Worm (Caenorhabditis elegans) whole organism, L1 larva: ENCODE results near the gene srh-204.

Experiments used
- ama-1 ChIP-seq: fragments of 150-350 bp; optimal IDR thresholded peaks from 2 replicates; lab custom pipeline; 2014
- ceh-8 ChIP-seq: fragments of 200-800 bp; sonication (Bioruptor generic); optimal IDR thresholded peaks from 2 replicates; lab custom pipeline; 2018; ENCODE audit warnings: mild to moderate bottlenecking, missing genetic modification characterization, moderate library complexity, missing compliant biosample characterization
- ceh-88 ChIP-seq: fragments of 200-800 bp; sonication (Bioruptor generic); IDR thresholded peaks from 2 replicates; pipeline ENCODE4 v1.3.6; 2022; ENCODE audit warnings: missing genetic modification characterization, missing compliant biosample characterization
- dsc-1 ChIP-seq: sonication (generic microtip); optimal IDR thresholded peaks from 2 replicates; lab custom pipeline; 2016; ENCODE audit warnings: mild to moderate bottlenecking, missing genetic modification characterization, missing compliant biosample characterization
- efl-1 ChIP-seq, 4 experiments: fragments of 150-350 bp; optimal IDR thresholded peaks in 3 of 4; peaks in 1 of 4; 1 replicate in 1 of 4; 2 replicates in 3 of 4; lab custom pipeline; 2014; ENCODE audit warnings: missing biosample characterization in 2 of 4, missing genetic modification characterization in 2 of 4, missing genetic modification reagents in 2 of 4
- efl-3 ChIP-seq: fragments of 200-800 bp; sonication (Bioruptor generic); optimal IDR thresholded peaks from 2 replicates; lab custom pipeline; 2018; ENCODE audit warnings: mild to moderate bottlenecking, missing genetic modification characterization, missing compliant biosample characterization
- egl-13 ChIP-seq: sonication (generic microtip); optimal IDR thresholded peaks from 2 replicates; lab custom pipeline; 2016; ENCODE audit warnings: missing genotype, missing genetic modification reagents, missing genetic modification characterization, missing compliant biosample characterization
- fkh-10 ChIP-seq: sonication (generic microtip); optimal IDR thresholded peaks from 2 replicates; lab custom pipeline; 2017; ENCODE audit warnings: missing biosample characterization, missing genetic modification reagents, missing genetic modification characterization
- fos-1 ChIP-seq: fragments of 150-350 bp; optimal IDR thresholded peaks from 2 replicates; lab custom pipeline; 2014; ENCODE audit warnings: missing biosample characterization, missing genetic modification characterization
- hlh-4 ChIP-seq: sonication (generic microtip); optimal IDR thresholded peaks from 2 replicates; lab custom pipeline; 2016; ENCODE audit warnings: mild to moderate bottlenecking, missing genetic modification characterization, missing compliant biosample characterization
- irx-1 ChIP-seq: sonication (generic microtip); optimal IDR thresholded peaks from 2 replicates; lab custom pipeline; 2016; ENCODE audit warnings: missing genetic modification characterization, missing compliant biosample characterization
- lin-14 ChIP-seq: fragments of 200-800 bp; sonication (Bioruptor generic); optimal IDR thresholded peaks from 2 replicates; lab custom pipeline; 2018; ENCODE audit warnings: mild to moderate bottlenecking, missing genetic modification characterization, moderate library complexity, missing compliant biosample characterization
- lin-15B ChIP-seq: fragments of 150-350 bp; sonication (generic microtip); optimal IDR thresholded peaks from 3 replicates; lab custom pipeline; 2014; ENCODE audit warnings: missing biosample characterization, missing genetic modification characterization
- lin-39 ChIP-seq: fragments of 150-350 bp; optimal IDR thresholded peaks from 2 replicates; lab custom pipeline; 2014; ENCODE audit warnings: missing biosample characterization, missing genetic modification reagents, missing genetic modification characterization
- lsy-2 ChIP-seq, 2 experiments: fragments of 150-350 bp; optimal IDR thresholded peaks; 2 replicates each; lab custom pipeline; 2014; ENCODE audit warnings: missing biosample characterization in 2 of 2, missing genetic modification characterization in 2 of 2
- nhr-11 ChIP-seq: fragments of 150-350 bp; optimal IDR thresholded peaks from 2 replicates; lab custom pipeline; 2014; ENCODE audit warnings: missing biosample characterization, missing genetic modification characterization
- nhr-20 ChIP-seq: sonication (generic microtip); optimal IDR thresholded peaks from 2 replicates; lab custom pipeline; 2016; ENCODE audit warnings: mild to moderate bottlenecking, missing genetic modification characterization, missing compliant biosample characterization
- nhr-28 ChIP-seq: fragments of 150-350 bp; optimal IDR thresholded peaks from 2 replicates; lab custom pipeline; 2014; ENCODE audit warnings: missing biosample characterization, missing genetic modification characterization
- nhr-71 ChIP-seq: sonication (generic microtip); optimal IDR thresholded peaks from 2 replicates; lab custom pipeline; 2016; ENCODE audit warnings: mild to moderate bottlenecking, missing genetic modification characterization, moderate library complexity, missing compliant biosample characterization
- nhr-76 ChIP-seq: sonication (generic microtip); optimal IDR thresholded peaks from 2 replicates; lab custom pipeline; 2017; ENCODE audit warnings: missing biosample characterization, missing genetic modification characterization
- nhr-77 ChIP-seq: fragments of 150-350 bp; optimal IDR thresholded peaks from 2 replicates; lab custom pipeline; 2014; ENCODE audit warnings: missing biosample characterization, missing genetic modification characterization
- nhr-84 ChIP-seq: sonication (generic microtip); optimal IDR thresholded peaks from 2 replicates; lab custom pipeline; 2017; ENCODE audit warnings: missing biosample characterization, missing genetic modification characterization
- rnt-1 ChIP-seq: sonication (generic microtip); optimal IDR thresholded peaks from 2 replicates; lab custom pipeline; 2016; ENCODE audit warnings: mild to moderate bottlenecking, missing genetic modification characterization, moderate library complexity, missing compliant biosample characterization
- sox-4 ChIP-seq: sonication (generic microtip); optimal IDR thresholded peaks from 2 replicates; lab custom pipeline; 2016; ENCODE audit warnings: missing genetic modification characterization, missing compliant biosample characterization
- swsn-7 ChIP-seq: sonication (generic microtip); optimal IDR thresholded peaks from 2 replicates; lab custom pipeline; 2016; ENCODE audit warnings: missing genetic modification characterization, missing compliant biosample characterization
- ztf-4 ChIP-seq: fragments of 150-350 bp; optimal IDR thresholded peaks from 2 replicates; lab custom pipeline; 2014; ENCODE audit warnings: missing biosample characterization, missing genetic modification characterization

srh-204 gene

DNA sequence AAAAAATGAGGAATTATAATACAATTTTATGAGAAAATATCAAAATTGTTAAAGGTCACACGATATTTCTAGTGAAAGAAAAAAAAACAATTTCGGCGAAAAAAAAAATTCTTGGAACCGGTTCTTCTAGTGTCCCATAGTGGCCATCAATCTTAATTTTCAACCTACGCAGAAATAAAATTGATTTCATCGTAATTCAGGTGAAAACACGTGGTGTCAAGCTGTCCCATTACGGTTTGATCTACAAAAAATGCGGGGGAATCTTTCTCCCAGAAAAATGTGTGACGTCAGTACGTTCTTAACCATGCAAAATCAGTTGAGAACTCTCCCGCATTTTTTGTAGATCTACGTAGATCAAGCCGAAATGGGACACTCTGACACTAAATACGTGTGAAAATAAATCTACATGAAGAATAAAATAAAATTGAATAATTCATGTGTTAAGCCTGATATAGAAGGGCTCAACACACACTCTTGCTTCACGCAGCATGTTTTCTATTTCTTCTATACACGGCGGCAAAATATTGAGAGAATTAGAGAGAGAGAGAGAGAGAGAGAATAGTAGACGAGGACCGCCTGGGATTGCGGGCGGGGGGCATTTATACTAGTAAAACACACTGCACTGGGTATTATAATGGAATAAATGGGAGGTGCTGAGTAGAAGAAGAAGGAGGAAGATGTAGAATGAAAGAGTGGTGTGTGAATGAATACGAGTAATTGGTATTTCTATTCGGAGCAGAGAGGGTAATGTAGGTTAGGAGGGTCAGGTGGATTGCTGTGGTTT, 47.3 kb downstream of the srh-204 start (continued):
- TF ChIP-seq nhr-84 (tag; lab: Kevin White, UChicago), result no peak
- no peak for TF ChIP-seq lin-39
- TF ChIP-seq egl-13 (tag; lab: Kevin White, UChicago), result no peak
- no peak for TF ChIP-seq swsn-7 (tag; lab: Kevin White, UChicago)
- TF ChIP-seq efl-3, result no peak
- no peak for TF ChIP-seq nhr-77 (tag; lab: Kevin White, UChicago)

DNA sequence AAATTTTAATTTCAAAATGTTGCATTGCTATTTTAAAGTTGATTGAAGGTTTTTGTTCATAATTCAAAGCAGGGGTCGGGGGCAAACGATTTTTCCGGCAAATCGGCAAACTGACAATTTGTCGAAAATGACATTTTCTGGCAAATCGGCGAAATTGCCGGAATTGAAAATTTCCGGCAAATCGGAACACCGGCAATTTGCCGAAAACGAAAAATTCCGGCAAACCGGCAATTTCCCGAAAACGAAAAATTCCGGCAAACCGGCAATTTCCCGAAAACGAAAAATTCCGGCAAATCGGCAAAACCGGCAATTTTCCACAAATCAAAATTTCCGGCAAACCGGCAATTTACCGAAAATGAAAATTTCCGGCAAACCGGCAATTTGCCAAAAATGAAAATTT, 50.0 kb downstream of the srh-204 start:
- TF ChIP-seq ama-1 (lab: Kevin White, UChicago) (peak; percentile 7), hlh-4 (tag; lab: Kevin White, UChicago) (no peak), efl-1 (optimal IDR thresholded peaks at IDR 0.05; lab: Kevin White, UChicago) (no peak), efl-1 (GFP tag; optimal IDR thresholded peaks at IDR 0.05 in 1 of 2; lab: Kevin White, UChicago) (peak in 1 of 2 experiments; percentile 2)

DNA sequence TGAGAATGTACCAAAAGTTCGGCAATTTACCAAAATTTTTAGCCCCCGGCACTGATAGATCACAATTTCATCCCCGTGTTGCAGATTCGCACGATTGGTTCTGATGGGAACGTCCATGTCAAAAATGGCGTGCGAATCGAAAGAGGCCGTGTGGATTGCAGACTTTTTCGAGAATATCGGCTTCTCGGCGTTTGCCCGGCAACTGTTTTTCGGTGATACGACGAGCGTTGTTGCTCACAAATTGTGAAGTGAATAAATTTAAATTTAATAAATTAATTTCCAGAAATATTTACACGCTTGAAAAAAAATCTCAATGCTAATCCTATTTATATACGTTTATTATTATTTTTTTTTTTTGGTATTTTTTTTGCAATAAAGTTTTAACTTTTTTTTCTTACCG, 50.6 kb downstream of the srh-204 start:
- no peak for TF ChIP-seq dsc-1
- TF ChIP-seq lin-14 (GFP tag; lab: Kevin White, UChicago), result no peak
- TF ChIP-seq nhr-11, result no peak
- TF ChIP-seq nhr-20 (tag; lab: Kevin White, UChicago), result no peak
- no peak for TF ChIP-seq nhr-76 (tag; lab: Kevin White, UChicago)
- no peak for TF ChIP-seq ceh-88 (GFP tag; lab: Robert Waterston, UW)
- TF ChIP-seq fkh-10 (GFP tag; lab: Kevin White, UChicago), result no peak
- TF ChIP-seq irx-1 (tag; lab: Kevin White, UChicago), result no peak
- TF ChIP-seq lsy-2 (tag; optimal IDR thresholded peaks at IDR 0.05; lab: Kevin White, UChicago), result no peak
- no peak for TF ChIP-seq ztf-4 (tag; lab: Kevin White, UChicago)
- TF ChIP-seq ceh-8 (GFP tag; lab: Kevin White, UChicago), result no peak
- TF ChIP-seq rnt-1 (tag; lab: Kevin White, UChicago), result no peak
- TF ChIP-seq nhr-71 (tag; lab: Kevin White, UChicago), result no peak
- TF ChIP-seq sox-4 (tag; lab: Kevin White, UChicago), result no peak
- TF ChIP-seq lin-15B (tag; lab: Kevin White, UChicago), result no peak
- no peak for TF ChIP-seq fos-1 (tag; lab: Kevin White, UChicago)
- TF ChIP-seq nhr-28 (tag; lab: Kevin White, UChicago), result no peak
- TF ChIP-seq, all 84 proteins: peak for 0
